Worm (Caenorhabditis elegans): Measurements from ENCODE around the gene H41C03.2.
"Not testable (repeated sequence)": the region's sequence is repeated elsewhere in the genome, so short reads cannot be mapped to it uniquely, and the experiment has no call there.

H41C03.2 gene

ce11 chrII:5884252-5884651 is 32.3 kb upstream of the H41C03.2 start, which contains the start of gene rfip-1:
Gene rfip-1, plus strand, starts transcription at chrII:5884552.
- TF ChIP-seq B0310.2 (tag; optimal IDR thresholded peaks at IDR 0.05) = no peak
- no peak for TF ChIP-seq aly-1 (tag; optimal IDR thresholded peaks at IDR 0.05)
- TF ChIP-seq hnd-1 (tag; optimal IDR thresholded peaks at IDR 0.05) = no peak
- TF ChIP-seq ceh-36 (tag; optimal IDR thresholded peaks at IDR 0.05) = no peak
- TF ChIP-seq ceh-13 (GFP tag; optimal IDR thresholded peaks at IDR 0.05) = no peak
- TF ChIP-seq pes-1 (GFP tag; IDR thresholded peaks at IDR 0.05) = no peak
- TF ChIP-seq hmg-4 (GFP tag; optimal IDR thresholded peaks at IDR 0.05) = no peak
- no peak for TF ChIP-seq tbx-37 (GFP tag; conservative IDR thresholded peaks at IDR 0.05)
- TF ChIP-seq tbx-11 (GFP tag; IDR thresholded peaks at IDR 0.05) = no peak
- no peak for TF ChIP-seq ets-7 (tag; optimal IDR thresholded peaks at IDR 0.05)
- no peak for TF ChIP-seq F13C5.2 (tag; optimal IDR thresholded peaks at IDR 0.05)
- no peak for TF ChIP-seq scrt-1 (GFP tag; IDR thresholded peaks at IDR 0.05)

DNA sequence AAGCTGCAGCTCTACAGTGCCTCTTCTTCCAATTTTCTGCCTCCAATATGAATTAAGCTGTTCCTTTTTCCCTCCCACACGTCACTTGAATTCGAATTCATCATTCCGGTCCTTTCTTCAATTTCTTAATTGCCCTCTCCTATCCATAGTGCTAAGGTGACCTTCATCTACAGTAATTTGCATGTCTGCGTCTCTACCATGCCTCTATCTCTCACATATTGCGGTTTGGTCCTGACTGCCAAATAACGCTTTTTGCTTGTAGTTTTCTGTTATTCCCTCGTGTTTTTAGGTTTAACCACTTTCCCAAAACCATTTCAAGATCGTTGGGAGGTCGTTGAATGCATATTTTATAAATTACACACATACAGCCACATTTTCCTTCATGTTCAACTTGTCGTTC is 28.8 kb upstream of the H41C03.2 start:
- TF ChIP-seq flt-1 (GFP tag; IDR thresholded peaks at IDR 0.05) (no peak), sea-1 (GFP tag; conservative IDR thresholded peaks at IDR 0.05) (no peak), ama-1 (optimal IDR thresholded peaks at IDR 0.05) (no peak), pes-1 (GFP tag; IDR thresholded peaks at IDR 0.05) (no peak)

DNA sequence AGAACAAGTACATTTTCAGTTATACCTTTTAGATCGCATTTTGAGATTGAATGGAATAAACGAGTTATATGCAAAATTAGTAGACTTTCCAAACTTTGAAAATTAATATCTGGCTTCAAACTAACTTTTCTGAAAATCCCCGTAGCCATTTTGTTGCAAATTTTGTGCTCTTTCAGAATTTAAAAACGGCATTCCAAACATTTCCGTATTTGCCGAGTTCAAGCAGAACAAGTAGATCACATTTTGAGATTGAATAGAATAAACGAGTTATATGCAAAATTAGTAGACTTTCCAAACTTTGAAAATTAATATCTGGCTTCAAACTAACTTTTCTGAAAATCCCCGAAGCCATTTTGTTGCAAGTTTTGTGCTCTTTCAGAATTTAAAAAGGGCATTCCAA is 24.6 kb upstream of the H41C03.2 start, which contains the start of gene F55C12.2:
TSS of gene F55C12.2 (plus strand) at position 301 of the 400 bp plus-strand sequence.
- not testable (repeated sequence) for TF ChIP-seq ama-1 (optimal IDR thresholded peaks at IDR 0.05); ceh-13 (GFP tag; optimal IDR thresholded peaks at IDR 0.05); ceh-36 (tag; optimal IDR thresholded peaks at IDR 0.05)

DNA sequence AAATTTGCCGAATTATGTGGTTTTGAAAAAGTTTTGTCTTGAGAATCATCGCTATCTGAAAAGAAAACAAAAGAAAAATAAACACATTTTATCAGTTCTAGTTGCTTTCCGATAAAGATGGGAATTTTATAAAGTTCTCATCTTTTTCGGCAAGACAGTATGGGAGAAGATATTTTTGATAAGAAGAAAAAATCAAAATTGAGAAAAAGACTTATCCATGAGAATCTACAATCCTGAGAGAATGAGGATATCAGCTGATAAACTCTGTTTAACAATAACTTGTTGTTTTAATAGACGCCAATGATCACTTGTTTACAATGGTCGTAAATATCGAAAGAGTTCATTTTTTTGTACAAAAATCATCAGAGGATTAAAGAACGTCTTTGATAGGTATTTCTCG is 24.1 kb upstream of the H41C03.2 start, which contains the start of gene F55C12.6:
TSS of gene F55C12.6 (minus strand) at position 101 of the 400 bp plus-strand sequence.
- TF ChIP-seq aly-1 (tag; optimal IDR thresholded peaks at IDR 0.05) = no peak
- no peak for TF ChIP-seq hmg-4 (GFP tag; optimal IDR thresholded peaks at IDR 0.05)
- TF ChIP-seq pes-1 (GFP tag; IDR thresholded peaks at IDR 0.05) = no peak
- TF ChIP-seq scrt-1 (GFP tag; IDR thresholded peaks at IDR 0.05) = no peak
- no peak for TF ChIP-seq ceh-13 (GFP tag; optimal IDR thresholded peaks at IDR 0.05)

DNA sequence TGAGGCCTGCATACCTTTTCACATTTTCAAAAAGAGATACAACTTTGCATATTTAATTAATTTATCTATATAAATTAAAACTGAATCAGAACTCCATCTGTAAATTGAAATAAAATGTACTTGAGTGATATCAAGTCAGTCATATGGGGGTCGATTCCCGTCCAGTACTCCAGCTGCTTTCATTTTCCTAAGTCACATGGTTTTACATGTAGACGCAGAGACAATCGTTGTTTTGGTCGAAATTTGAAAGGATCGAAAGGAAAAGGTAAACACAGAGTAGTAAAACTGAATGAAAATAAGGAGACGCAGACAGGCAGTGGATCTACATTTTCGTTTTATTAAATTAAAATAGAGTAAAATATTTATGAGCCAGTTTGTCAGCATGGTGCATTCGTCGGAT is 22.2 kb upstream of the H41C03.2 start:
- no peak for TF ChIP-seq tbx-37 (GFP tag; conservative IDR thresholded peaks at IDR 0.05)
- no peak for TF ChIP-seq scrt-1 (GFP tag; IDR thresholded peaks at IDR 0.05)

- TF ChIP-seq B0310.2 (tag; optimal IDR thresholded peaks at IDR 0.05) = no peak
- no peak for TF ChIP-seq sea-1 (GFP tag; conservative IDR thresholded peaks at IDR 0.05)
- no peak for TF ChIP-seq tra-4 (tag; optimal IDR thresholded peaks at IDR 0.05)
- no peak for TF ChIP-seq tbx-11 (GFP tag; IDR thresholded peaks at IDR 0.05)
- TF ChIP-seq ets-7 (tag; optimal IDR thresholded peaks at IDR 0.05) = no peak
- no peak for TF ChIP-seq F13C5.2 (tag; optimal IDR thresholded peaks at IDR 0.05)
- no peak for TF ChIP-seq hmg-4 (GFP tag; optimal IDR thresholded peaks at IDR 0.05)
- TF ChIP-seq scrt-1 (GFP tag; IDR thresholded peaks at IDR 0.05) = no peak
- no peak for TF ChIP-seq pes-1 (GFP tag; IDR thresholded peaks at IDR 0.05)
- no peak for TF ChIP-seq ama-1 (optimal IDR thresholded peaks at IDR 0.05)
- TF ChIP-seq hnd-1 (tag; optimal IDR thresholded peaks at IDR 0.05) = no peak
These were observed 21.7 kb upstream of the H41C03.2 start, which contains the start of gene tex-2 for ce11 chrII:5873564-5874070. Gene tex-2, minus strand, starts transcription at chrII:5873614.

- TF ChIP-seq tra-4 (tag; optimal IDR thresholded peaks at IDR 0.05) = no peak
- TF ChIP-seq scrt-1 (GFP tag; IDR thresholded peaks at IDR 0.05) = no peak
- no peak for TF ChIP-seq tbx-11 (GFP tag; IDR thresholded peaks at IDR 0.05)
- TF ChIP-seq tbx-37 (GFP tag; conservative IDR thresholded peaks at IDR 0.05) = no peak
- TF ChIP-seq aly-1 (tag; optimal IDR thresholded peaks at IDR 0.05) = no peak
- no peak for TF ChIP-seq hnd-1 (tag; optimal IDR thresholded peaks at IDR 0.05)
- TF ChIP-seq ets-7 (tag; optimal IDR thresholded peaks at IDR 0.05) = no peak
- no peak for TF ChIP-seq flt-1 (GFP tag; IDR thresholded peaks at IDR 0.05)
These were observed 20.5 kb upstream of the H41C03.2 start for ce11 chrII:5872414-5872813.

ce11 chrII:5871508-5871907 is 19.6 kb upstream of the H41C03.2 start:
- TF ChIP-seq aly-1 (tag; optimal IDR thresholded peaks at IDR 0.05) (no peak), flt-1 (GFP tag; IDR thresholded peaks at IDR 0.05) (no peak), tra-4 (tag; optimal IDR thresholded peaks at IDR 0.05) (no peak), ceh-13 (GFP tag; optimal IDR thresholded peaks at IDR 0.05) (no peak), F13C5.2 (tag; optimal IDR thresholded peaks at IDR 0.05) (no peak), hmg-4 (GFP tag; optimal IDR thresholded peaks at IDR 0.05) (no peak), ceh-36 (tag; optimal IDR thresholded peaks at IDR 0.05) (no peak), B0310.2 (tag; optimal IDR thresholded peaks at IDR 0.05) (no peak), tbx-11 (GFP tag; IDR thresholded peaks at IDR 0.05) (no peak), tbx-37 (GFP tag; conservative IDR thresholded peaks at IDR 0.05) (no peak), scrt-1 (GFP tag; IDR thresholded peaks at IDR 0.05) (no peak)

- TF ChIP-seq tbx-37 (GFP tag; conservative IDR thresholded peaks at IDR 0.05) = no peak
- TF ChIP-seq ceh-13 (GFP tag; optimal IDR thresholded peaks at IDR 0.05) = no peak
- no peak for TF ChIP-seq ama-1 (optimal IDR thresholded peaks at IDR 0.05)
- TF ChIP-seq pes-1 (GFP tag; IDR thresholded peaks at IDR 0.05) = no peak
- no peak for TF ChIP-seq hmg-4 (GFP tag; optimal IDR thresholded peaks at IDR 0.05)
- TF ChIP-seq tbx-11 (GFP tag; IDR thresholded peaks at IDR 0.05) = no peak
- TF ChIP-seq scrt-1 (GFP tag; IDR thresholded peaks at IDR 0.05) = no peak
- TF ChIP-seq hmbx-1 (tag; optimal IDR thresholded peaks at IDR 0.05) = no peak
- TF ChIP-seq ets-7 (tag; optimal IDR thresholded peaks at IDR 0.05) = no peak
- no peak for TF ChIP-seq tra-4 (tag; optimal IDR thresholded peaks at IDR 0.05)
- no peak for TF ChIP-seq B0310.2 (tag; optimal IDR thresholded peaks at IDR 0.05)
- TF ChIP-seq hnd-1 (tag; optimal IDR thresholded peaks at IDR 0.05) = no peak
- TF ChIP-seq sea-1 (GFP tag; conservative IDR thresholded peaks at IDR 0.05) = no peak
- TF ChIP-seq F13C5.2 (tag; optimal IDR thresholded peaks at IDR 0.05) = no peak
- no peak for TF ChIP-seq aly-1 (tag; optimal IDR thresholded peaks at IDR 0.05)
- no peak for TF ChIP-seq flt-1 (GFP tag; IDR thresholded peaks at IDR 0.05)
- TF ChIP-seq ceh-36 (tag; optimal IDR thresholded peaks at IDR 0.05) = no peak
These were observed 15.0 kb upstream of the H41C03.2 start for ce11 chrII:5866920-5867319.

Measured in whole organism, early embryonic.